Worm (Caenorhabditis elegans): Measurements from ENCODE around the gene fbxb-78.

DNA sequence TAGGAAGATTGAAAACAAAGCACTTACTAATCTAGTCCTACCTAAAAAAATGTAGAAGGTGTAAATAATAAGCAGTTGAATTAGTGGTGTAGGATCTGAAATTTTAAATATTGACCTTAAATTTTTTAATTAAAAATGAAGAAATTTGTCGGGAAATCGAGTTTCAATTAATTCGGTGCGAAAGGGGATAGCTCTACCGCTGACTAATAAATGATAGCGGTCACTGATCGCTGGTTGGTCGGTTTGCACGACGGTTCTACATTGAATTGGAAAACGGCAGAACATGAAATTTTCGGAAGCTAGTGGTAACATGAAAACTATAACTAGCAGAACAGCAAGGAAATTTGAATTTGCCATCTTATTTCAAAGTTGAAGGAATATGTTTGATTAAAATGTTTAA lies 42.8 kb downstream of the fbxb-78 start, which contains the start of gene set-15:
- TF ChIP-seq ama-1 (optimal IDR thresholded peaks at IDR 0.05) = no peak
- no peak for TF ChIP-seq B0310.2 (tag; optimal IDR thresholded peaks at IDR 0.05)
- TF ChIP-seq flt-1 (GFP tag; IDR thresholded peaks at IDR 0.05) = no peak
- no peak for TF ChIP-seq ceh-13 (GFP tag; optimal IDR thresholded peaks at IDR 0.05)
- no peak for TF ChIP-seq F13C5.2 (tag; optimal IDR thresholded peaks at IDR 0.05)
